Worm (Caenorhabditis elegans): ENCODE data around the gene ZK488.5.

ZK488.5 gene

ce11 chrV:638328-638727 lies 45.3 kb downstream of the ZK488.5 start, which contains the start of gene srj-37:
srj-37 (plus strand) TSS chrV:638628.
- TF ChIP-seq egrh-3 (GFP tag; IDR thresholded peaks at IDR 0.05) (no peak), ceh-27 (GFP tag; optimal IDR thresholded peaks at IDR 0.05) (no peak), K11D2.4 (GFP tag; IDR thresholded peaks at IDR 0.05) (no peak), B0035.1 (tag; optimal IDR thresholded peaks at IDR 0.05) (no peak), die-1 (tag; optimal IDR thresholded peaks at IDR 0.05) (no peak), mcd-1 (GFP tag; IDR thresholded peaks at IDR 0.05) (no peak), ets-4 (GFP tag; optimal IDR thresholded peaks at IDR 0.05) (no peak), efl-1 (GFP tag; optimal IDR thresholded peaks at IDR 0.05) (no peak), hmg-1.2 (GFP tag; IDR thresholded peaks at IDR 0.05) (no peak), xnd-1 (tag; optimal IDR thresholded peaks at IDR 0.05) (no peak), attf-6 (GFP tag; IDR thresholded peaks at IDR 0.05) (no peak), snpc-4 (GFP tag; optimal IDR thresholded peaks at IDR 0.05) (no peak), snpc-4 (tag; optimal IDR thresholded peaks at IDR 0.05) (no peak), ztf-26 (tag; optimal IDR thresholded peaks at IDR 0.05) (no peak), rec-8 (tag; optimal IDR thresholded peaks at IDR 0.05) (no peak), zim-3 (tag; optimal IDR thresholded peaks at IDR 0.05) (no peak), T26A5.8 (tag; optimal IDR thresholded peaks at IDR 0.05) (no peak), attf-5 (GFP tag; optimal IDR thresholded peaks at IDR 0.05) (no peak), zfh-2 (GFP tag; conservative IDR thresholded peaks at IDR 0.05) (no peak)

- TF ChIP-seq B0336.3 (GFP tag; IDR thresholded peaks at IDR 0.05) (no peak), cebp-2 (GFP tag; IDR thresholded peaks at IDR 0.05) (no peak), efl-1 (GFP tag; optimal IDR thresholded peaks at IDR 0.05) (no peak), ceh-79 (tag; optimal IDR thresholded peaks at IDR 0.05) (no peak), aptf-2 (GFP tag; conservative IDR thresholded peaks at IDR 0.05) (no peak), gei-17 (GFP tag; optimal IDR thresholded peaks at IDR 0.05) (no peak), attf-5 (GFP tag; optimal IDR thresholded peaks at IDR 0.05) (peak; percentile 16), dpff-1 (tag; optimal IDR thresholded peaks at IDR 0.05) (no peak), hmg-1.2 (GFP tag; IDR thresholded peaks at IDR 0.05) (peak; percentile 66; the same call in 1 of the 2 replicates)
Observed at ce11 chrV:642750-643149, 49.7 kb downstream of the ZK488.5 start, which contains the start of gene nhr-190. nhr-190 (minus strand) TSS chrV:642924.

Data from whole organism, young adult.